Worm (Caenorhabditis elegans): ENCODE data around the gene cdt-2.

DNA sequence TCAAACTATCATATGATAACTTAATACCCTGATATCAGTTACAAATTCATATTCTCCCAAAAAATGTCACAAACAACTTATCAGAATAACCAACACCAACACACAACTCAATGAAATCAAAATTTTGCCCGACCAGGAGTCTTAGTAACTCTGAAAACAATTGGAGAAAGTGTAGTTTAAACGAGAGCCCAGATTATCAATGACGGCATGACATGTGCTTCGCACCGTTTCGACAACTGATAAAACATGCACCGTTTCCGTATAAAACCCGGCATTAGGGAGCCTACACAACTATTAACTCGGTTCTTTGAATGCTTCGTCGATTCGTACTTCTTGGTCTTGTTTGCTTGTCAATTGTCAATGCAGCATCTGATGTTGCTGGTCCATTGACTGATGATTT is 2.7 kb upstream of the cdt-2 start, which contains the start of gene fil-1:
- TF ChIP-seq ama-1 (optimal IDR thresholded peaks at IDR 0.05) (no peak), pes-1 (GFP tag; IDR thresholded peaks at IDR 0.05) (no peak)

Data from whole organism, early embryonic.